Worm (Caenorhabditis elegans): ENCODE results near the gene dec-7.

ce11 chrIII:9965444-9965843, 33.2 kb downstream of the dec-7 start:
- no peak for TF ChIP-seq cog-1 (tag; optimal IDR thresholded peaks at IDR 0.05)
- TF ChIP-seq klf-2 (GFP tag; conservative IDR thresholded peaks at IDR 0.05), result no peak
- TF ChIP-seq tab-1 (GFP tag; IDR thresholded peaks at IDR 0.05), result no peak
- TF ChIP-seq ref-1 (GFP tag; conservative IDR thresholded peaks at IDR 0.05), result 0 out of 2 replicates have a peak, but pooled peaks have one; percentile 36

All from whole organism, midembryonic.